Worm (Caenorhabditis elegans) whole organism, L1 larva: Measurements from ENCODE around the gene natc-1.

ENCODE experiments used
- C04F5.9 ChIP-seq: sonication (generic microtip); optimal IDR thresholded peaks from 2 replicates; lab custom pipeline; 2016; ENCODE audit warnings: missing genetic modification characterization, missing compliant biosample characterization
- C16A3.4 ChIP-seq: fragments of 150-350 bp; optimal IDR thresholded peaks from 2 replicates; lab custom pipeline; 2014; ENCODE audit warnings: missing biosample characterization, missing genetic modification characterization
- C34B4.2 ChIP-seq: sonication (generic microtip); optimal IDR thresholded peaks from 2 replicates; lab custom pipeline; 2017; ENCODE audit warnings: mild to moderate bottlenecking, missing genetic modification characterization, missing compliant biosample characterization
- alr-1 ChIP-seq: fragments of 200-800 bp; sonication (Bioruptor generic); optimal IDR thresholded peaks from 2 replicates; lab custom pipeline; 2018; ENCODE audit warnings: borderline replicate concordance, mild to moderate bottlenecking, missing genetic modification characterization, missing compliant biosample characterization
- aly-2 ChIP-seq: fragments of 150-350 bp; optimal IDR thresholded peaks from 2 replicates; lab custom pipeline; 2014; ENCODE audit warnings: missing biosample characterization, missing genetic modification characterization
- ama-1 ChIP-seq: fragments of 150-350 bp; optimal IDR thresholded peaks from 2 replicates; lab custom pipeline; 2014
- blmp-1 ChIP-seq: fragments of 150-350 bp; optimal IDR thresholded peaks from 2 replicates; lab custom pipeline; 2014; ENCODE audit warnings: missing biosample characterization, missing genetic modification characterization
- ceh-63 ChIP-seq: fragments of 200-800 bp; sonication (Bioruptor generic); optimal IDR thresholded peaks from 2 replicates; lab custom pipeline; 2018; ENCODE audit warnings: mild to moderate bottlenecking, missing genetic modification characterization, missing compliant biosample characterization
- ceh-82 ChIP-seq, 3 experiments: fragments of 150-350 bp in 1 of 3; sonication (generic microtip) in 2 of 3; optimal IDR thresholded peaks; 2 replicates each; lab custom pipeline; 2014 to 2017; ENCODE audit warnings: missing biosample characterization in 3 of 3, missing genetic modification characterization in 3 of 3
- ces-1 ChIP-seq: fragments of 150-350 bp; optimal IDR thresholded peaks from 2 replicates; lab custom pipeline; 2014; ENCODE audit warnings: missing biosample characterization, missing genetic modification reagents, missing genetic modification characterization
- egl-13 ChIP-seq: sonication (generic microtip); optimal IDR thresholded peaks from 2 replicates; lab custom pipeline; 2016; ENCODE audit warnings: missing genotype, missing genetic modification reagents, missing genetic modification characterization, missing compliant biosample characterization
- egl-27 ChIP-seq, 2 experiments: fragments of 150-350 bp in 1 of 2; sonication (generic microtip); optimal IDR thresholded peaks; 3 replicates each; lab custom pipeline; 2017 to 2018; ENCODE audit warnings: missing biosample characterization in 2 of 2, missing genetic modification characterization in 2 of 2, missing genetic modification reagents in 2 of 2
- elt-2 ChIP-seq: sonication (generic microtip); optimal IDR thresholded peaks from 2 replicates; lab custom pipeline; 2016; ENCODE audit warnings: missing genetic modification characterization, mild to moderate bottlenecking, inconsistent platforms, missing compliant biosample characterization, missing genetic modification reagents
- elt-3 ChIP-seq, 6 experiments: fragments of 150-350 bp in 1 of 6; sonication (generic microtip); optimal IDR thresholded peaks; 2 replicates each; lab custom pipeline; 2017 to 2018; ENCODE audit warnings: missing biosample characterization in 6 of 6, missing genetic modification characterization in 6 of 6, inconsistent platforms in 1 of 6
- ets-5 ChIP-seq: fragments of 200-800 bp; sonication (Bioruptor generic); IDR thresholded peaks from 2 replicates; pipeline ENCODE4 v1.3.6; 2022; ENCODE audit warnings: missing genetic modification characterization, missing compliant biosample characterization
- hlh-4 ChIP-seq: sonication (generic microtip); optimal IDR thresholded peaks from 2 replicates; lab custom pipeline; 2016; ENCODE audit warnings: mild to moderate bottlenecking, missing genetic modification characterization, missing compliant biosample characterization
- hpl-2 ChIP-seq: fragments of 150-350 bp; optimal IDR thresholded peaks from 2 replicates; lab custom pipeline; 2014; ENCODE audit warnings: missing biosample characterization, missing genetic modification reagents, missing genetic modification characterization
- isw-1 ChIP-seq: fragments of 200-800 bp; sonication (Bioruptor generic); IDR thresholded peaks from 2 replicates; pipeline ENCODE4 v1.3.6; 2022; ENCODE audit warnings: missing genetic modification characterization, missing compliant biosample characterization
- jun-1 ChIP-seq: fragments of 150-350 bp; optimal IDR thresholded peaks from 2 replicates; lab custom pipeline; 2014; ENCODE audit warnings: missing biosample characterization, missing genetic modification reagents, missing genetic modification characterization
- lin-14 ChIP-seq: fragments of 200-800 bp; sonication (Bioruptor generic); optimal IDR thresholded peaks from 2 replicates; lab custom pipeline; 2018; ENCODE audit warnings: mild to moderate bottlenecking, missing genetic modification characterization, moderate library complexity, missing compliant biosample characterization
- lin-35 ChIP-seq, 2 experiments: fragments of 150-350 bp; optimal IDR thresholded peaks; 2 replicates each; lab custom pipeline; 2014; ENCODE audit warnings: missing biosample characterization in 2 of 2, missing genetic modification characterization in 2 of 2, missing genetic modification reagents in 2 of 2
- lir-3 ChIP-seq: sonication (generic microtip); optimal IDR thresholded peaks from 2 replicates; lab custom pipeline; 2016; ENCODE audit warnings: mild to moderate bottlenecking, missing genetic modification characterization, moderate library complexity, missing compliant biosample characterization; ENCODE audit not compliant: poor library complexity
- mdl-1 ChIP-seq, 2 experiments: fragments of 150-350 bp; optimal IDR thresholded peaks; 2 replicates each; lab custom pipeline; 2014 to 2017; ENCODE audit warnings: missing biosample characterization in 2 of 2, missing genetic modification characterization in 2 of 2, inconsistent platforms in 1 of 2
- mep-1 ChIP-seq: fragments of 150-350 bp; optimal IDR thresholded peaks from 2 replicates; lab custom pipeline; 2014; ENCODE audit warnings: missing biosample characterization, missing genetic modification characterization
- nhr-12 ChIP-seq: sonication (generic microtip); optimal IDR thresholded peaks from 2 replicates; lab custom pipeline; 2017; ENCODE audit warnings: missing biosample characterization, missing genetic modification characterization
- nhr-20 ChIP-seq: sonication (generic microtip); optimal IDR thresholded peaks from 2 replicates; lab custom pipeline; 2016; ENCODE audit warnings: mild to moderate bottlenecking, missing genetic modification characterization, missing compliant biosample characterization
- nhr-84 ChIP-seq: sonication (generic microtip); optimal IDR thresholded peaks from 2 replicates; lab custom pipeline; 2017; ENCODE audit warnings: missing biosample characterization, missing genetic modification characterization
- nhr-85 ChIP-seq: sonication (generic microtip); peaks from one replicate; lab custom pipeline; 2016; ENCODE audit warnings: missing genetic modification characterization, inconsistent platforms, missing compliant biosample characterization
- nhr-90 ChIP-seq: sonication (generic microtip); optimal IDR thresholded peaks from 2 replicates; lab custom pipeline; 2016; ENCODE audit warnings: mild to moderate bottlenecking, missing genetic modification characterization, missing compliant biosample characterization; ENCODE audit not compliant: poor library complexity
- skn-1 ChIP-seq: fragments of 150-350 bp; optimal IDR thresholded peaks from 2 replicates; lab custom pipeline; 2014; ENCODE audit warnings: missing biosample characterization, missing genetic modification characterization
- snu-23 ChIP-seq: sonication (generic microtip); optimal IDR thresholded peaks from 2 replicates; lab custom pipeline; 2016; ENCODE audit warnings: missing genetic modification characterization, missing compliant biosample characterization
- sox-4 ChIP-seq: sonication (generic microtip); optimal IDR thresholded peaks from 2 replicates; lab custom pipeline; 2016; ENCODE audit warnings: missing genetic modification characterization, missing compliant biosample characterization
- sptf-1 ChIP-seq: fragments of 150-350 bp; optimal IDR thresholded peaks from 2 replicates; lab custom pipeline; 2014; ENCODE audit warnings: missing biosample characterization, missing genetic modification characterization
- swsn-7 ChIP-seq: sonication (generic microtip); optimal IDR thresholded peaks from 2 replicates; lab custom pipeline; 2016; ENCODE audit warnings: missing genetic modification characterization, missing compliant biosample characterization
- unc-130 ChIP-seq: fragments of 150-350 bp; optimal IDR thresholded peaks from 2 replicates; lab custom pipeline; 2017; ENCODE audit warnings: missing biosample characterization, missing genetic modification characterization, inconsistent platforms
- unc-86 ChIP-seq: sonication (generic microtip); optimal IDR thresholded peaks from 2 replicates; lab custom pipeline; 2016; ENCODE audit warnings: missing genetic modification characterization, missing compliant biosample characterization
- unc-98 ChIP-seq: fragments of 200-800 bp; sonication (Bioruptor generic); IDR thresholded peaks from 2 replicates; pipeline ENCODE4 v1.3.6; 2022; ENCODE audit warnings: missing genetic modification characterization, missing compliant biosample characterization
- vab-15 ChIP-seq: sonication (generic microtip); optimal IDR thresholded peaks from 2 replicates; lab custom pipeline; 2017; ENCODE audit warnings: missing genotype, mild to moderate bottlenecking, missing genetic modification characterization, missing compliant biosample characterization
- zag-1 ChIP-seq: fragments of 150-350 bp; optimal IDR thresholded peaks from 2 replicates; lab custom pipeline; 2014; ENCODE audit warnings: missing biosample characterization, missing genetic modification characterization
- ztf-11 ChIP-seq, 2 experiments: sonication (generic microtip); optimal IDR thresholded peaks; 2 replicates each; lab custom pipeline; 2016 to 2017; ENCODE audit warnings: missing genetic modification characterization in 2 of 2, missing biosample characterization in 1 of 2, missing compliant biosample characterization in 1 of 2
- ztf-4 ChIP-seq: fragments of 150-350 bp; optimal IDR thresholded peaks from 2 replicates; lab custom pipeline; 2014; ENCODE audit warnings: missing biosample characterization, missing genetic modification characterization

Gene natc-1

DNA sequence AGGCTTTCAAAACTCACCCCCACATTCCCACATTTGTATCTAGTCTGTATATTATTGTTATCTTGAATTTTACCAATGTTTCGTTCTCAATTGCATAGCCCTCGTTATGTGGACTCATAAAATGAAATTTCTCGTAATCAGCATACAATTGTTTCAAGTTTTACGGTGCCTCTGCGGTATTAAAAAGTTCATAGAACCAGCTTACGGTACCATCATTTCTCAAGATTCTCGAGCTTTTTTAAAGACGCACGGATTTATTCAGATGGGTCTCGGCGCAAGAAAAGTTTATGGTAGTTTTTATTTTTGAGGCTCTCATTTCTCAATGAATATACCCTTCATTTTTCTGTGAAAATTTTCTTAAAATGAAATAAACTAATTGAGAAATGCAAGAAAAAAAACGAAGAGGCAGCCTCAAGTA, 47.0 kb upstream of the natc-1 start:
- TF ChIP-seq lir-3 (tag; lab: Kevin White, UChicago) = no peak
- TF ChIP-seq, all 84 proteins: peak for 0

DNA sequence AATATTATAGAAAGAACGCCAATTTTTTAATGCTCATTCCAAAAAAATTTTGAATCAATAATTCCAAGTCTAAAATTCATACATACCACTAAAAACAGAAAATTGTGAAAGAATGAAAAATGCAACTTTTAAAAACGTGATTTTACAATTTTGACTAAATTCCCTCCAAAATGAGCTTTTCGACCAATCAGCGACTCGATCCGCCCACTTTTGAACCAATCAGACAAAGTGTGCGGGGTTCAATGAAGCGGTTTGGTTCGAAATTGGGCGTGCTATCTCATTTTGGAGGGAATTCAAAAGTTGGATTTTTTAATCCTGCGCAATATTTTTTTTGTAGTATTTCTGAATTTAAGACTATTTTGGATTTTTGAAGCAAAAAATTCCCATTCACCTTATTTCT, 44.9 kb upstream of the natc-1 start:
- TF ChIP-seq ces-1 (GFP tag; lab: Kevin White, UChicago) = no peak
- no peak for TF ChIP-seq nhr-85 (tag; lab: Kevin White, UChicago)
- no peak for TF ChIP-seq ztf-11 (tag; optimal IDR thresholded peaks at IDR 0.05; lab: Kevin White, UChicago)
- no peak for TF ChIP-seq snu-23 (GFP tag; lab: Kevin White, UChicago)
- no peak for TF ChIP-seq elt-3 (tag; optimal IDR thresholded peaks at IDR 0.05; lab: Kevin White, UChicago)

DNA sequence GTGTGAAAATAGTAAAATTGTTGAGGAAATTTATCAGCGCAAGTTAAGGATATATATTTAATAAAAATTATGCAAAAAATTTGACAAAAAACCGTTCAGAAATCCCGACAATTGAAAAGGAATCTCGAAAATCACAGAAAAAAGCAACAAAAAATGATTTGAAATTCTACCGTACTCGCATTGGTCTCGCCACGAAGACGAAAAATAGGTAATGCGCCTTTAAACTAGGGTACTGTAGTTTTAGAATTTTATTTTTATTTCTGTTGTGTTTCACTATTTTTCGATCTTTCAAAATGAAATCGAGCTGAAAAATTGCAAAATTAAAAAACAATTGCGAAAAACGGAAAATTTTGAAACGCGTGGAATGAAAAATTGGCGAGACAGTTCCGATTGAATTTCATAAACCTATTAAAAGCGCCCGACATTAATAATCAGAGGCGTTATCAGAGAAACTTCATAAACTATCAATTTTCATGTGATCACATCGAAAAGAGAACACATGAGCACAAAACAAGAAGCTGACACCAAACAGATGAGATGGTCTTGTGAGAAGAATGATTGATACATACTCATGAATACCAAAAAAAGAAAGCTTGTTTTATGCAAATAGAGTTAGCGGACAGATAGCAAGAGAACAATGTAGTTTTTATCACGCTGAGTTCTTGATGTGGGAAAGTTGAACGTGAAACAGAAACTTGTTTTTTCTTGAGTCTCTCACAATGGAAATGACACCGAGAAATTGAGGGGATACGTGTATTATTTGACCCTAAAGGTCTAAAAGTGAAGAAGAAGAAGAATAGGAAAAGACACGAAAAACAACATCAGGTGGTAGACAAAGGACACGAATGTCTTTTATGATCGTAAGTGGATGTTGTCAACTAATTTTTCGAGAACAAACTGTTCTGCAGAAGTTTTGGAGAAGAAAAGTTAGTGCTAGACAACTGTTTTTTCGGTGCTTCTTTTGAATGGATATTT, 37.0 kb upstream of the natc-1 start:
- no peak for TF ChIP-seq nhr-12 (tag; lab: Kevin White, UChicago)
- TF ChIP-seq blmp-1 (tag; lab: Kevin White, UChicago) = peak; percentile 21
- peak in 1 of 2 experiments; percentile 18 for TF ChIP-seq lin-35 (GFP tag; optimal IDR thresholded peaks at IDR 0.05; lab: Kevin White, UChicago)
- TF ChIP-seq nhr-85 (tag; lab: Kevin White, UChicago) = peak; percentile 65
- TF ChIP-seq hpl-2 (GFP tag; lab: Kevin White, UChicago) = no peak
- no peak for TF ChIP-seq unc-86 (tag; lab: Kevin White, UChicago)
- TF ChIP-seq elt-2 (tag; lab: Kevin White, UChicago) = peak; percentile 79
- no peak for TF ChIP-seq C34B4.2 (tag; lab: Kevin White, UChicago)
- TF ChIP-seq ama-1 (lab: Kevin White, UChicago) = peak; percentile 42
- TF ChIP-seq jun-1 (tag; lab: Kevin White, UChicago) = no peak

DNA sequence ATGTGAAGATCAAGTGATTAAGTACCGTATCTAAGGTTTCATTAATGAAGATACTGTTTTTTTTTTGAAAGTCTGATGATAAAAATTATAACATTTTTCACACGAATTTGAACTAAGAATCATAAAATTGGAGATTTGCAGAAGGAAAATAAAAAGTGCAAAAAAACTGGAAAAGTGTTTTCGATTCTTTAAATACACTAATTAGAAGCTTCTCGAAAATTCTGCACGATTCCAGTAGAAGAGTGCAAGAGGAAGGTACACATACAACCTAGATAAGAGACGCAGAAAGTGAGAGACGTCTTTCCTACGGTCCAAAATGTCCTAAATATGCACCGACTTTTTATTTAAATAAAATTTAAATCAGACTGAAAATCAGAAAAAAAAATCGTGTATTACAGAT, 35.9 kb upstream of the natc-1 start:
- TF ChIP-seq mep-1 = peak; percentile 75
- no peak for TF ChIP-seq egl-27 (tag; optimal IDR thresholded peaks at IDR 0.05; lab: Kevin White, UChicago)
- peak; percentile 18 for TF ChIP-seq swsn-7 (tag; lab: Kevin White, UChicago)
- peak; percentile 2 for TF ChIP-seq lin-14

DNA sequence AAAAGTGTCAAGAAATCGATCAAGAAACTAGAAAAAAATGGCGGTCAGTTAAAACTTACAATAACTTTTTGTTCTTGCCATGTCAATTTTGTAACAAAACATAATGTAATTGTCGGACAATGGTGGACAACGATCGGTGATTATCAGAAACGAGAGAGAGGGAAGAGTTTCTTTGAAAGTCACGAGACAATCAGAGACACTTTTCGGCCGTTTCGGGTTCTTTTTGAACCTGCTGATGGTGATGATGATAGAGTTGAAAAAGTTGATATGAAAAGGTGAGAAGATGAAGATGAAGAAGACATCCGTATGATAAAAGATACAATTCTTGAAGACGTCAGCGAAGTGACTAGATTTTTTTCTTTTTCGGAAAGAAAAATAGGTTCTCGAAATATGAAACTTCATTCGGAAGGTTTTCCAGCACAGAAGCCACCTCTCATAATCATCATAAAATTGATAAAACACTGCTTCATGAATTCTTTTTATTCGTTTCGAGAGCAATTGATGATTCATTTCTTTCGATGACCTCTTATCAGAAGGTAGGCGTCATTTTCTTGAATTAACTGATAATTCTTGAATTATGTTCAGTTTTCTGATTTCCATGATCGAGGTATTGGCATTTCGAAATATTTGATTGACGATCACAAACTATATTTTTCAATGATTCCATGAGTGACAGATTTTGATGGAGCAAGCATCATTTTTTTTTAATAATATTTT, 35.3 kb upstream of the natc-1 start:
- TF ChIP-seq C16A3.4 (tag; lab: Kevin White, UChicago) (no peak), nhr-85 (tag; lab: Kevin White, UChicago) (peak; percentile 82), zag-1 (tag; lab: Kevin White, UChicago) (no peak), ceh-82 (tag; optimal IDR thresholded peaks at IDR 0.05; lab: Kevin White, UChicago) (no peak), C04F5.9 (tag; lab: Kevin White, UChicago) (no peak), alr-1 (no peak), unc-98 (no peak), unc-130 (peak; percentile 19), ceh-63 (GFP tag; lab: Kevin White, UChicago) (no peak), skn-1 (tag; lab: Kevin White, UChicago) (no peak), ets-5 (GFP tag; lab: Robert Waterston, UW) (no peak), lin-14 (peak; percentile 47), egl-13 (tag; lab: Kevin White, UChicago) (no peak), nhr-20 (tag; lab: Kevin White, UChicago) (peak; percentile 73), elt-3 (tag; optimal IDR thresholded peaks at IDR 0.05; lab: Kevin White, UChicago) (peak in 2 of 6 experiments; percentile 27 to 88), hlh-4 (tag; lab: Kevin White, UChicago) (no peak), elt-2 (tag; lab: Kevin White, UChicago) (peak; percentile 51), swsn-7 (tag; lab: Kevin White, UChicago) (no peak), ces-1 (GFP tag; lab: Kevin White, UChicago) (no peak), nhr-84 (no peak), sptf-1 (tag; lab: Kevin White, UChicago) (no peak), mdl-1 (tag; optimal IDR thresholded peaks at IDR 0.05; lab: Kevin White, UChicago) (peak in 1 of 2 experiments; percentile 4), aly-2 (tag; lab: Kevin White, UChicago) (no peak), isw-1 (GFP tag; lab: Robert Waterston, UW) (no peak), jun-1 (tag; lab: Kevin White, UChicago) (no peak), vab-15 (tag; lab: Kevin White, UChicago) (no peak), ztf-4 (tag; lab: Kevin White, UChicago) (no peak), nhr-90 (tag; lab: Kevin White, UChicago) (no peak), sox-4 (no peak)
